Worm (Caenorhabditis elegans): ENCODE results near the gene Y59A8B.24.
"Not testable (repeated sequence)": the region's sequence is repeated elsewhere in the genome, so short reads cannot be mapped to it uniquely, and the experiment has no call there.

The Y59A8B.24 gene

DNA sequence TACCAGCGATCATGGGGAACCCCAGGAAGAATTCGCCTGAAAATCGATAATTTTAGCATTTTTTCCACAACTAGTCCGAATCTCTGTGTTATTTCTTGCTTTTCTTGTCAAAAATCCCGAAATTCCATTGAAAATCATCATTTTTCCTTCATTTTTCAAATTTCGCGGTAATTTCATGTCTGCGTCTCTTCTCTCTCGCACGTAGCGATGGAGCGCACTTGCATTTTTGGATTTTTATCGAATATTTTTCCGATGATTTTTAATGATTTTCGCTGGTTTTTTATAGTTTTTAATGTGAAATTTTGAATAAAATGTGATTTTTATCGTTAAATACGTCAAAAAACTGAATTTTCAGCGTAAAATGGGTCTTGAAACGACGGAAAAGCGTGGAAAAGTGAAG is 30.3 kb upstream of the Y59A8B.24 start, which contains the start of gene E01B7.2 (continued):
- TF ChIP-seq fkh-10 (GFP tag; optimal IDR thresholded peaks at IDR 0.05) (peak; percentile 18), lin-39 (tag; optimal IDR thresholded peaks at IDR 0.05) (peak; percentile 66), snu-23 (GFP tag; optimal IDR thresholded peaks at IDR 0.05) (peak; percentile 90), elt-2 (tag; optimal IDR thresholded peaks at IDR 0.05) (peak; percentile 26), elt-3 (tag; optimal IDR thresholded peaks at IDR 0.05) (peak in 2 of 6 experiments; percentile 68 to 77), ama-1 (optimal IDR thresholded peaks at IDR 0.05) (peak; percentile 36), vab-15 (tag; optimal IDR thresholded peaks at IDR 0.05) (no peak), mdl-1 (tag; optimal IDR thresholded peaks at IDR 0.05) (peak in 1 of 2 experiments; percentile 68), ceh-8 (GFP tag; optimal IDR thresholded peaks at IDR 0.05) (no peak), C34B4.2 (tag; optimal IDR thresholded peaks at IDR 0.05) (no peak), pag-3 (tag; optimal IDR thresholded peaks at IDR 0.05; ENCODE audit: borderline replicate concordance, insufficient read depth) (peak; percentile 37), grh-1 (GFP tag; IDR thresholded peaks at IDR 0.05) (peak; percentile 82), zag-1 (tag; optimal IDR thresholded peaks at IDR 0.05) (no peak), nhr-77 (tag; optimal IDR thresholded peaks at IDR 0.05) (peak; percentile 41), blmp-1 (tag; optimal IDR thresholded peaks at IDR 0.05) (peak; percentile 74), unc-62 (GFP tag; optimal IDR thresholded peaks at IDR 0.05) (no peak), lin-35 (GFP tag; optimal IDR thresholded peaks at IDR 0.05) (peak; percentile 97 to 99), lsy-2 (tag; optimal IDR thresholded peaks at IDR 0.05) (peak; percentile 90 to 91), hpl-2 (GFP tag; optimal IDR thresholded peaks at IDR 0.05) (peak; percentile 8), nhr-85 (tag) (peak; percentile 90), ztf-4 (tag; optimal IDR thresholded peaks at IDR 0.05) (peak; percentile 30), nhr-90 (tag; optimal IDR thresholded peaks at IDR 0.05; ENCODE audit: poor library complexity) (peak; percentile 82), C16A3.4 (tag; optimal IDR thresholded peaks at IDR 0.05) (peak; percentile 71), unc-130 (tag; optimal IDR thresholded peaks at IDR 0.05) (peak; percentile 57), nhr-76 (tag; optimal IDR thresholded peaks at IDR 0.05) (no peak), fos-1 (tag; optimal IDR thresholded peaks at IDR 0.05) (peak; percentile 42), nhr-71 (tag; optimal IDR thresholded peaks at IDR 0.05) (peak; percentile 90), nhr-11 (tag; optimal IDR thresholded peaks at IDR 0.05) (peak; percentile 81), xbp-1 (tag; optimal IDR thresholded peaks at IDR 0.05) (peak; percentile 81), nhr-84 (tag; optimal IDR thresholded peaks at IDR 0.05) (no peak), zip-4 (GFP tag; optimal IDR thresholded peaks at IDR 0.05) (peak; percentile 53), aly-2 (tag; optimal IDR thresholded peaks at IDR 0.05) (peak; percentile 96), ets-5 (GFP tag; IDR thresholded peaks at IDR 0.05) (no peak), isw-1 (GFP tag; IDR thresholded peaks at IDR 0.05) (peak; percentile 76), dpl-1 (GFP tag; optimal IDR thresholded peaks at IDR 0.05) (peak; percentile 97 to 98 (median 98)), snpc-4 (tag; optimal IDR thresholded peaks at IDR 0.05) (peak; percentile 73)

DNA sequence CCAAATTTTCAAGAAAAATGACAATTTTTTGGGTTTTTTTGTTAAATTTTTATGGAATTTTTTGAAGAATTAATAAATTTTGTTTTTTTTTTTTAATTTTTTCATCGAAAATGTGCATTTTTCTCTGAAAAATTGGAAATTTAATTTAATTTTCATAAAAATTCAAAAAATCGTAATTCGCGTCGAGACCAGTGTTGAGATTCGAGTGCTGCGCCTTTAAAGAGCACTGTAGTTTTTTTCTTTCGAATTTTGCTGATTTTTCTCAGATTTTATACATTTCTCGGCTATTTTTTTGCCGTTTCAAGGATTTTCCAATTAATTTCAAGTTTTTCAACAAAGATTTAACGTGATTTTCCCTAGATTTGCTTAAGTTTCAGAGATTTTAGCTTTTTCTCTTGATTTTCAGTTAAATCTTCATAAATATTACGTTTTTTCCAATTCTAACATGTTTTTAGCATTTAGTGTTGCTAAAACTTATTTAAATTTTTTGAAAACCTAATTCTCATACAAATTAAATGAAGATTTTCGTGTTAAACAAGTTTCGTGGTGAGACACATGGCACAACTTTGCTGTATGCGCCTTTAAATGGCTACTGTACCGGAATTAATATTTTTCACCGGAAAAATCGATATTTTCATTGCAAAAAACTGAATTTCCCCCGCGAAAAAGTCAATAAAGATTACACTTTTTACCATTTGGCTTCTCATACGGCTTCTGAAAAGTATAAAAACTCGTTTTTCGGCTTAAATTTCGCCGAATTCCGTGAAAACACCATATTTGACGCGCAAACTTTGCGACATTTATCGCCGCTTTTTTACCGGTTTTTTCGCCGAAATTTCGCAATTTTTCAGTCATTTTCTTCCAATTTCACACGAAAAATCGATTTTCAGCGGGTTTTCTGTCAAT is 27.4 kb upstream of the Y59A8B.24 start, which contains the start of gene usp-50:
TSS of gene usp-50 (plus strand) at position 822 of the 906 bp plus-strand sequence.
- TF ChIP-seq efl-1 (optimal IDR thresholded peaks at IDR 0.05), result not testable (repeated sequence)
- peak in 1 of 2 experiments; percentile 20 for TF ChIP-seq efl-1 (GFP tag; optimal IDR thresholded peaks at IDR 0.05 in 1 of 2)
- peak; percentile 38 for TF ChIP-seq F16B12.6 (tag; optimal IDR thresholded peaks at IDR 0.05)

DNA sequence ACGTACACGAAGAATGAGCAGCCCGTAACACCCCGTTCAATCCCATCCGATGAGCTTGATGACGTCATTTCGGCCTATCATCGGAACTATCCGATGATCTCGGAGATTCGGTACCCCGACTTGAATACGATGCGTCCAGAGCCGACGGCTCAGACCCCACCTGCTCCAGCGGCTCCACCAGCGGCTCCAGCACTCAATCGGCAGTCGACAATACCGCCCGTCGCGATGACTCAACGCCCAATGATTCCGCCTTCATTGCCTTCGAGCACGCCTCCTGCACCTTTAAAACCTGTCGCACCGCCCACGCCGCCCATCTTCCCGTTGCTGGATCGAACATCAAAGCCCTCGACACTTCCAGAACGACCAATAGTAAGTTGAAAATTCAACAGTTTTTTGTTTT is 23.6 kb upstream of the Y59A8B.24 start:
- TF ChIP-seq nhr-90 (tag; optimal IDR thresholded peaks at IDR 0.05; ENCODE audit: poor library complexity) (no peak), fkh-4 (tag; optimal IDR thresholded peaks at IDR 0.05; ENCODE audit: borderline replicate concordance) (no peak), egl-13 (tag; optimal IDR thresholded peaks at IDR 0.05) (no peak), ztf-4 (tag; optimal IDR thresholded peaks at IDR 0.05) (no peak), nhr-84 (tag; optimal IDR thresholded peaks at IDR 0.05) (no peak), xbp-1 (tag; optimal IDR thresholded peaks at IDR 0.05) (no peak), dpl-1 (GFP tag; optimal IDR thresholded peaks at IDR 0.05) (no peak), aha-1 (tag; optimal IDR thresholded peaks at IDR 0.05) (no peak), lin-35 (GFP tag; optimal IDR thresholded peaks at IDR 0.05) (no peak)

Data from whole organism, L1 larva.